Fruit fly (Drosophila melanogaster): ENCODE measurements around the gene CG43077.

DNA sequence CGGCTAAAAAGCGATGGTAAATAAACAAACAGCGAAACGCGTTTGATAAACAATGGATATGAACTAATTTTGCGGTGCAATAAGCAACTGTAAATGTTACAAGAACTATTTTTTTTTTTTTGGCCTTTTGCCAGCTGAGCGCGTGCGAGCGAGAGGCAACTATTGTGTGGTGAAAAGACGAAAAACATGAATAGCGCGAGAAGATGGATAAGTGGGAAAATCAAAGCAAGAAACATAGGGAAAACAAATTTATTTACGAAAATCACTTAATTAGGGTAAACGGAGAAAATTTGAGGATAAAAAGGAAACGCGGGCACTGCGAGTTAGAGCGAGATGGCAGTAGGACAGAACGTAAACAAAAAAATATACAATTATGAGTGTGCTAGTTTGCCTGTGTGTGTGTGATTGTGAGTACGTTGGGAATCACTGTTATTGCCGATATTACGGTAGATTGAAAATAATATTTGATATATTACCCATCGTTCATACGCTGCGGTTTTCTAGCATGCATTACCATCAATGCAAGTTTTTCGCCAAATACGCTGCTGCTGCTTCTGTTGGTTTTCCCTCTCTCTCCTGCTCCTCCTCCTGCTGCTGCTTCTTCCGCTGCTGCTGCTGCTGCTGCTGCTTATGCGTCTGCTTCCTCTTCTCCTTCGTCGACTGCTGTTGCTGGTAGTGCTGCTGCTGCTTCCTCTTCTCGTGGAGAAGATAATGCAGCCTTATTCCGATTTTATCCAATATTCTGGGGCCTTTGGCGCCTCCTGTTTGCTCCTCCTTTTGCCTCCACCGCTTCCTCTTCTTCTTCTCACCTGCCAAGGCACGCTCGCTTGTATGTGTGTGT, 8.3 kb upstream of the CG43077 start:
- no peak for TF ChIP-seq vri (GFP tag; optimal IDR thresholded peaks at IDR 0.05)
- TF ChIP-seq dac (GFP tag; optimal IDR thresholded peaks at IDR 0.05), result no peak
- no peak for TF ChIP-seq achi (GFP tag; optimal IDR thresholded peaks at IDR 0.05)
- TF ChIP-seq Blimp-1 (GFP tag; optimal IDR thresholded peaks at IDR 0.05), result no peak
- TF ChIP-seq Smox (GFP tag; optimal IDR thresholded peaks at IDR 0.05), result no peak
- no peak for TF ChIP-seq Hr39 (GFP tag; optimal IDR thresholded peaks at IDR 0.05)
- TF ChIP-seq CG6276 (GFP tag; optimal IDR thresholded peaks at IDR 0.05), result no peak
- no peak for TF ChIP-seq CG3032 (tag; optimal IDR thresholded peaks at IDR 0.05)

Data from whole organism, prepupa.